Worm (Caenorhabditis elegans) whole organism, dauer: ENCODE measurements around the gene Y55F3C.17.

Experiments
- unc-62 ChIP-seq: sonication (generic microtip); optimal IDR thresholded peaks from 2 replicates; lab custom pipeline; 2017; ENCODE audit warnings: missing biosample characterization, missing genetic modification reagents, missing genetic modification characterization

The Y55F3C.17 gene

DNA sequence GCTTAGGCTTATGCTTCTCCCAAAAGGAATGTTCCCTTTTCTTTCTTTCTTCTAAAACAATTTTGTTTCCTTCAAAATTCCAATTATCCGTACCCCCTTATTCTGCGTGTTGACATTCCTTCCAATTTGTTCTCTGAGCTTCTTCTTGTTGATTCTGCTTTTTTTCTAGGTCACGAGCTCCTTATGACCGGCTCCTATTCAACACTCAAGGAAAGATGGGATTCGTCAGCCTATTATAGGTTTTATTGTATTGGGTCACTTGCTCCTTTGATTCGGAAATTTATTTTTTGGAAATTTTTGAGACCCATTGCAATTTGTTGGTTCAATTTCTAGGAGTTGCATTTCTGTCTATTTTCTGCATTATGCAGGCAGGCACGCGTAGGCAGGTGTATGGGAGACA lies 59.0 kb downstream of the Y55F3C.17 start:
- no peak for TF ChIP-seq unc-62
